Worm (Caenorhabditis elegans) whole organism, L1 larva: Measurements from ENCODE around the gene clu-1.

Source experiments
- C16A3.4 ChIP-seq: fragments of 150-350 bp; optimal IDR thresholded peaks from 2 replicates; lab custom pipeline; 2014; ENCODE audit warnings: missing biosample characterization, missing genetic modification characterization
- C34B4.2 ChIP-seq: sonication (generic microtip); optimal IDR thresholded peaks from 2 replicates; lab custom pipeline; 2017; ENCODE audit warnings: mild to moderate bottlenecking, missing genetic modification characterization, missing compliant biosample characterization
- F16B12.6 ChIP-seq: fragments of 150-350 bp; optimal IDR thresholded peaks from 2 replicates; lab custom pipeline; 2014; ENCODE audit warnings: missing biosample characterization, missing genetic modification characterization
- Y116A8C.19 ChIP-seq: sonication (generic microtip); optimal IDR thresholded peaks from 2 replicates; lab custom pipeline; 2016; ENCODE audit warnings: missing compliant biosample characterization, missing genetic modification characterization, borderline replicate concordance
- aha-1 ChIP-seq: fragments of 150-350 bp; optimal IDR thresholded peaks from 2 replicates; lab custom pipeline; 2014; ENCODE audit warnings: missing biosample characterization, missing genetic modification characterization
- alr-1 ChIP-seq: fragments of 200-800 bp; sonication (Bioruptor generic); optimal IDR thresholded peaks from 2 replicates; lab custom pipeline; 2018; ENCODE audit warnings: borderline replicate concordance, mild to moderate bottlenecking, missing genetic modification characterization, missing compliant biosample characterization
- aly-2 ChIP-seq: fragments of 150-350 bp; optimal IDR thresholded peaks from 2 replicates; lab custom pipeline; 2014; ENCODE audit warnings: missing biosample characterization, missing genetic modification characterization
- ceh-63 ChIP-seq: fragments of 200-800 bp; sonication (Bioruptor generic); optimal IDR thresholded peaks from 2 replicates; lab custom pipeline; 2018; ENCODE audit warnings: mild to moderate bottlenecking, missing genetic modification characterization, missing compliant biosample characterization
- ceh-8 ChIP-seq: fragments of 200-800 bp; sonication (Bioruptor generic); optimal IDR thresholded peaks from 2 replicates; lab custom pipeline; 2018; ENCODE audit warnings: mild to moderate bottlenecking, missing genetic modification characterization, moderate library complexity, missing compliant biosample characterization
- ceh-82 ChIP-seq, 3 experiments: fragments of 150-350 bp in 1 of 3; sonication (generic microtip) in 2 of 3; optimal IDR thresholded peaks; 2 replicates each; lab custom pipeline; 2014 to 2017; ENCODE audit warnings: missing biosample characterization in 3 of 3, missing genetic modification characterization in 3 of 3
- ceh-90 ChIP-seq: sonication (generic microtip); optimal IDR thresholded peaks from 2 replicates; lab custom pipeline; 2016; ENCODE audit warnings: missing genetic modification characterization, missing compliant biosample characterization
- ces-1 ChIP-seq: fragments of 150-350 bp; optimal IDR thresholded peaks from 2 replicates; lab custom pipeline; 2014; ENCODE audit warnings: missing biosample characterization, missing genetic modification reagents, missing genetic modification characterization
- dpl-1 ChIP-seq, 3 experiments: fragments of 150-350 bp in 2 of 3; sonication (generic microtip) in 1 of 3; optimal IDR thresholded peaks; 2 replicates each; lab custom pipeline; 2014 to 2017; ENCODE audit warnings: missing biosample characterization in 3 of 3, missing genetic modification characterization in 3 of 3, missing genetic modification reagents in 3 of 3
- dsc-1 ChIP-seq: sonication (generic microtip); optimal IDR thresholded peaks from 2 replicates; lab custom pipeline; 2016; ENCODE audit warnings: mild to moderate bottlenecking, missing genetic modification characterization, missing compliant biosample characterization
- efl-1 ChIP-seq, 4 experiments: fragments of 150-350 bp; optimal IDR thresholded peaks in 3 of 4; peaks in 1 of 4; 1 replicate in 1 of 4; 2 replicates in 3 of 4; lab custom pipeline; 2014; ENCODE audit warnings: missing biosample characterization in 2 of 4, missing genetic modification characterization in 2 of 4, missing genetic modification reagents in 2 of 4
- egl-13 ChIP-seq: sonication (generic microtip); optimal IDR thresholded peaks from 2 replicates; lab custom pipeline; 2016; ENCODE audit warnings: missing genotype, missing genetic modification reagents, missing genetic modification characterization, missing compliant biosample characterization
- elt-2 ChIP-seq: sonication (generic microtip); optimal IDR thresholded peaks from 2 replicates; lab custom pipeline; 2016; ENCODE audit warnings: missing genetic modification characterization, mild to moderate bottlenecking, inconsistent platforms, missing compliant biosample characterization, missing genetic modification reagents
- ets-5 ChIP-seq: fragments of 200-800 bp; sonication (Bioruptor generic); IDR thresholded peaks from 2 replicates; pipeline ENCODE4 v1.3.6; 2022; ENCODE audit warnings: missing genetic modification characterization, missing compliant biosample characterization
- fkh-10 ChIP-seq: sonication (generic microtip); optimal IDR thresholded peaks from 2 replicates; lab custom pipeline; 2017; ENCODE audit warnings: missing biosample characterization, missing genetic modification reagents, missing genetic modification characterization
- fkh-4 ChIP-seq: sonication (generic microtip); optimal IDR thresholded peaks from 2 replicates; lab custom pipeline; 2016; ENCODE audit warnings: missing compliant biosample characterization, missing genetic modification characterization, borderline replicate concordance
- hlh-4 ChIP-seq: sonication (generic microtip); optimal IDR thresholded peaks from 2 replicates; lab custom pipeline; 2016; ENCODE audit warnings: mild to moderate bottlenecking, missing genetic modification characterization, missing compliant biosample characterization
- hpl-2 ChIP-seq: fragments of 150-350 bp; optimal IDR thresholded peaks from 2 replicates; lab custom pipeline; 2014; ENCODE audit warnings: missing biosample characterization, missing genetic modification reagents, missing genetic modification characterization
- irx-1 ChIP-seq: sonication (generic microtip); optimal IDR thresholded peaks from 2 replicates; lab custom pipeline; 2016; ENCODE audit warnings: missing genetic modification characterization, missing compliant biosample characterization
- isw-1 ChIP-seq: fragments of 200-800 bp; sonication (Bioruptor generic); IDR thresholded peaks from 2 replicates; pipeline ENCODE4 v1.3.6; 2022; ENCODE audit warnings: missing genetic modification characterization, missing compliant biosample characterization
- lin-13 ChIP-seq: fragments of 150-350 bp; optimal IDR thresholded peaks from 2 replicates; lab custom pipeline; 2014; ENCODE audit warnings: missing biosample characterization, missing genetic modification reagents, missing genetic modification characterization
- lin-39 ChIP-seq: fragments of 150-350 bp; optimal IDR thresholded peaks from 2 replicates; lab custom pipeline; 2014; ENCODE audit warnings: missing biosample characterization, missing genetic modification reagents, missing genetic modification characterization
- lsy-2 ChIP-seq, 2 experiments: fragments of 150-350 bp; optimal IDR thresholded peaks; 2 replicates each; lab custom pipeline; 2014; ENCODE audit warnings: missing biosample characterization in 2 of 2, missing genetic modification characterization in 2 of 2
- mab-9 ChIP-seq: fragments of 200-800 bp; sonication (Bioruptor generic); IDR thresholded peaks from 2 replicates; pipeline ENCODE4 v1.3.6; 2022; ENCODE audit warnings: missing genetic modification reagents, missing genetic modification characterization, missing compliant biosample characterization
- mdl-1 ChIP-seq, 2 experiments: fragments of 150-350 bp; optimal IDR thresholded peaks; 2 replicates each; lab custom pipeline; 2014 to 2017; ENCODE audit warnings: missing biosample characterization in 2 of 2, missing genetic modification characterization in 2 of 2, inconsistent platforms in 1 of 2
- mep-1 ChIP-seq: fragments of 150-350 bp; optimal IDR thresholded peaks from 2 replicates; lab custom pipeline; 2014; ENCODE audit warnings: missing biosample characterization, missing genetic modification characterization
- nhr-19 ChIP-seq: fragments of 200-800 bp; sonication (Bioruptor generic); conservative IDR thresholded peaks from 2 replicates; pipeline ENCODE4 v1.3.6; 2022; ENCODE audit warnings: missing genetic modification characterization, missing compliant biosample characterization
- nhr-237 ChIP-seq: fragments of 150-350 bp; optimal IDR thresholded peaks from 2 replicates; lab custom pipeline; 2014; ENCODE audit warnings: missing biosample characterization, missing genetic modification characterization
- nhr-28 ChIP-seq: fragments of 150-350 bp; optimal IDR thresholded peaks from 2 replicates; lab custom pipeline; 2014; ENCODE audit warnings: missing biosample characterization, missing genetic modification characterization
- nhr-71 ChIP-seq: sonication (generic microtip); optimal IDR thresholded peaks from 2 replicates; lab custom pipeline; 2016; ENCODE audit warnings: mild to moderate bottlenecking, missing genetic modification characterization, moderate library complexity, missing compliant biosample characterization
- nhr-77 ChIP-seq: fragments of 150-350 bp; optimal IDR thresholded peaks from 2 replicates; lab custom pipeline; 2014; ENCODE audit warnings: missing biosample characterization, missing genetic modification characterization
- nhr-84 ChIP-seq: sonication (generic microtip); optimal IDR thresholded peaks from 2 replicates; lab custom pipeline; 2017; ENCODE audit warnings: missing biosample characterization, missing genetic modification characterization
- nhr-85 ChIP-seq: sonication (generic microtip); peaks from one replicate; lab custom pipeline; 2016; ENCODE audit warnings: missing genetic modification characterization, inconsistent platforms, missing compliant biosample characterization
- nhr-90 ChIP-seq: sonication (generic microtip); optimal IDR thresholded peaks from 2 replicates; lab custom pipeline; 2016; ENCODE audit warnings: mild to moderate bottlenecking, missing genetic modification characterization, missing compliant biosample characterization; ENCODE audit not compliant: poor library complexity
- pag-3 ChIP-seq: sonication (generic microtip); optimal IDR thresholded peaks from 2 replicates; lab custom pipeline; 2017; ENCODE audit warnings: missing genetic modification characterization, mild to moderate bottlenecking, missing compliant biosample characterization, antibody characterized with exemption, borderline replicate concordance; ENCODE audit not compliant: insufficient read depth
- pax-3 ChIP-seq: fragments of 200-800 bp; sonication (Bioruptor generic); optimal IDR thresholded peaks from 2 replicates; lab custom pipeline; 2018; ENCODE audit warnings: mild to moderate bottlenecking, missing genetic modification characterization, moderate library complexity, missing compliant biosample characterization
- pqm-1 ChIP-seq: sonication (generic microtip); optimal IDR thresholded peaks from 3 replicates; lab custom pipeline; 2017; ENCODE audit warnings: missing biosample characterization, missing genetic modification characterization
- rnt-1 ChIP-seq: sonication (generic microtip); optimal IDR thresholded peaks from 2 replicates; lab custom pipeline; 2016; ENCODE audit warnings: mild to moderate bottlenecking, missing genetic modification characterization, moderate library complexity, missing compliant biosample characterization
- skn-1 ChIP-seq: fragments of 150-350 bp; optimal IDR thresholded peaks from 2 replicates; lab custom pipeline; 2014; ENCODE audit warnings: missing biosample characterization, missing genetic modification characterization
- snpc-4 ChIP-seq: fragments of 150-350 bp; optimal IDR thresholded peaks from 2 replicates; lab custom pipeline; 2014; ENCODE audit warnings: missing biosample characterization, missing genetic modification characterization
- sox-4 ChIP-seq: sonication (generic microtip); optimal IDR thresholded peaks from 2 replicates; lab custom pipeline; 2016; ENCODE audit warnings: missing genetic modification characterization, missing compliant biosample characterization
- sptf-1 ChIP-seq: fragments of 150-350 bp; optimal IDR thresholded peaks from 2 replicates; lab custom pipeline; 2014; ENCODE audit warnings: missing biosample characterization, missing genetic modification characterization
- swsn-7 ChIP-seq: sonication (generic microtip); optimal IDR thresholded peaks from 2 replicates; lab custom pipeline; 2016; ENCODE audit warnings: missing genetic modification characterization, missing compliant biosample characterization
- tbx-2 ChIP-seq: sonication (generic microtip); optimal IDR thresholded peaks from 2 replicates; lab custom pipeline; 2016; ENCODE audit warnings: missing genetic modification characterization, missing compliant biosample characterization
- tlp-1 ChIP-seq: fragments of 150-350 bp; optimal IDR thresholded peaks from 2 replicates; lab custom pipeline; 2014; ENCODE audit warnings: missing biosample characterization, missing genetic modification characterization
- unc-86 ChIP-seq: sonication (generic microtip); optimal IDR thresholded peaks from 2 replicates; lab custom pipeline; 2016; ENCODE audit warnings: missing genetic modification characterization, missing compliant biosample characterization
- unc-98 ChIP-seq: fragments of 200-800 bp; sonication (Bioruptor generic); IDR thresholded peaks from 2 replicates; pipeline ENCODE4 v1.3.6; 2022; ENCODE audit warnings: missing genetic modification characterization, missing compliant biosample characterization
- vab-15 ChIP-seq: sonication (generic microtip); optimal IDR thresholded peaks from 2 replicates; lab custom pipeline; 2017; ENCODE audit warnings: missing genotype, mild to moderate bottlenecking, missing genetic modification characterization, missing compliant biosample characterization
- xbp-1 ChIP-seq: sonication (generic microtip); optimal IDR thresholded peaks from 2 replicates; lab custom pipeline; 2016; ENCODE audit warnings: missing genetic modification characterization, missing compliant biosample characterization
- ztf-4 ChIP-seq: fragments of 150-350 bp; optimal IDR thresholded peaks from 2 replicates; lab custom pipeline; 2014; ENCODE audit warnings: missing biosample characterization, missing genetic modification characterization

clu-1 gene

DNA sequence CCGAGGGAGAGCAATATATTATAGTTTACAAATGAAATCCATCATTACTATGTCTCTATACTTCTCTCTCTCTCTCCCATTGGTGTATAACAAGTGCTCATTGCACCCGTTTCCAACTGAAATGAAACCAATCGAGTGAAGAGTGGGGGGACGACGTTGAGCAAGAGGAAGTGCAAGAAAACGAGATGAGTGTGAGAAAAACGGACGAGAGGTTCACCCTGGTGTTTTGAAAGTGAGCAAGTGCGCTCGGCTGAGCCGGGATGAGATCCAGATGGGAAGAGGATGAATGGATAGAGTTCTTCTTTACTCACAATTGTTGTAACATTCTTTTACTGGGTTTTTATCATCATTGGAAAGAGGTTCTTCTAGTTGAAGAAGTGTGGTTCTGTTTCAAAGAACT is 37.5 kb downstream of the clu-1 start (continued):
- no peak for TF ChIP-seq vab-15 (tag; lab: Kevin White, UChicago)
- no peak for TF ChIP-seq pag-3 (tag; lab: Kevin White, UChicago)
- no peak for TF ChIP-seq ces-1 (GFP tag; lab: Kevin White, UChicago)
- peak; percentile 20 for TF ChIP-seq unc-86 (tag; lab: Kevin White, UChicago)
- peak in 1 of 2 experiments; percentile 64 for TF ChIP-seq lsy-2 (tag; optimal IDR thresholded peaks at IDR 0.05; lab: Kevin White, UChicago)
- TF ChIP-seq lin-13 (GFP tag; lab: Kevin White, UChicago) = no peak
- no peak for TF ChIP-seq ztf-4 (tag; lab: Kevin White, UChicago)
- TF ChIP-seq mab-9 (GFP tag; lab: Robert Waterston, UW) = no peak
- no peak for TF ChIP-seq fkh-10
- TF ChIP-seq aha-1 (tag; lab: Kevin White, UChicago) = no peak
- TF ChIP-seq xbp-1 (tag; lab: Kevin White, UChicago) = peak; percentile 14
- TF ChIP-seq nhr-90 (tag; lab: Kevin White, UChicago) = no peak
- TF ChIP-seq hpl-2 = no peak
- TF ChIP-seq tbx-2 (tag; lab: Kevin White, UChicago) = no peak
- no peak for TF ChIP-seq egl-13 (tag; lab: Kevin White, UChicago)
- TF ChIP-seq snpc-4 (tag; lab: Kevin White, UChicago) = no peak
- TF ChIP-seq nhr-237 = no peak
- peak; percentile 27 for TF ChIP-seq swsn-7 (tag; lab: Kevin White, UChicago)
- no peak for TF ChIP-seq C16A3.4 (tag; lab: Kevin White, UChicago)
- TF ChIP-seq ceh-8 (GFP tag; lab: Kevin White, UChicago) = no peak
- TF ChIP-seq irx-1 (tag; lab: Kevin White, UChicago) = peak; percentile 19
- TF ChIP-seq efl-1 (optimal IDR thresholded peaks at IDR 0.05; lab: Kevin White, UChicago) = peak; percentile 23 to 29
- TF ChIP-seq efl-1 (GFP tag; optimal IDR thresholded peaks at IDR 0.05 in 1 of 2; lab: Kevin White, UChicago) = no peak
- no peak for TF ChIP-seq lin-39 (tag; lab: Kevin White, UChicago)
- TF ChIP-seq sptf-1 (tag; lab: Kevin White, UChicago) = no peak
- no peak for TF ChIP-seq tlp-1
- no peak for TF ChIP-seq ceh-63 (GFP tag; lab: Kevin White, UChicago)
- TF ChIP-seq hlh-4 (tag; lab: Kevin White, UChicago) = no peak
- TF ChIP-seq F16B12.6 = no peak
- no peak for TF ChIP-seq unc-98 (GFP tag; lab: Robert Waterston, UW)
- TF ChIP-seq nhr-84 = no peak
- TF ChIP-seq ceh-90 (tag; lab: Kevin White, UChicago) = no peak
- TF ChIP-seq aly-2 (tag; lab: Kevin White, UChicago) = no peak
- TF ChIP-seq mep-1 (tag; lab: Kevin White, UChicago) = no peak
- TF ChIP-seq nhr-19 (GFP tag; lab: Robert Waterston, UW) = no peak
- TF ChIP-seq rnt-1 (tag; lab: Kevin White, UChicago) = peak; percentile 40
- peak in 1 of 3 experiments; percentile 41 for TF ChIP-seq dpl-1 (GFP tag; optimal IDR thresholded peaks at IDR 0.05; lab: Kevin White, UChicago)
- no peak for TF ChIP-seq mdl-1 (tag; optimal IDR thresholded peaks at IDR 0.05; lab: Kevin White, UChicago)
- peak; percentile 58 for TF ChIP-seq fkh-4
- TF ChIP-seq pax-3 (tag; lab: Kevin White, UChicago) = no peak
- no peak for TF ChIP-seq nhr-28
- TF ChIP-seq Y116A8C.19 (tag; lab: Kevin White, UChicago) = no peak
- TF ChIP-seq elt-2 (tag; lab: Kevin White, UChicago) = no peak
- peak; percentile 15 for TF ChIP-seq isw-1 (GFP tag; lab: Robert Waterston, UW)
- TF ChIP-seq pqm-1 (tag; lab: Kevin White, UChicago) = no peak
- peak in 1 of 3 experiments; percentile 49 for TF ChIP-seq ceh-82 (tag; optimal IDR thresholded peaks at IDR 0.05; lab: Kevin White, UChicago)
- no peak for TF ChIP-seq skn-1 (tag; lab: Kevin White, UChicago)
- no peak for TF ChIP-seq nhr-85
- no peak for TF ChIP-seq C34B4.2
- TF ChIP-seq nhr-77 (tag; lab: Kevin White, UChicago) = no peak
- TF ChIP-seq dsc-1 (tag; lab: Kevin White, UChicago) = peak; percentile 96
- no peak for TF ChIP-seq ets-5 (GFP tag; lab: Robert Waterston, UW)
- no peak for TF ChIP-seq alr-1 (tag; lab: Kevin White, UChicago)
- TF ChIP-seq nhr-71 (tag; lab: Kevin White, UChicago) = peak; percentile 50
- TF ChIP-seq sox-4 (tag; lab: Kevin White, UChicago) = no peak
